Worm (Caenorhabditis elegans) whole organism, late embryonic: ENCODE data around the gene M117.1.

Experiments used
- ceh-14 ChIP-seq: sonication (generic microtip); optimal IDR thresholded peaks from 2 replicates; lab custom pipeline; 2016; ENCODE audit warnings: missing genotype, missing genetic modification characterization, missing compliant biosample characterization
- ceh-34 ChIP-seq: sonication (generic microtip); optimal IDR thresholded peaks from 2 replicates; lab custom pipeline; 2016; ENCODE audit warnings: mild to moderate bottlenecking, missing genetic modification characterization, missing compliant biosample characterization
- ceh-9 ChIP-seq: sonication (generic microtip); optimal IDR thresholded peaks from 2 replicates; lab custom pipeline; 2016; ENCODE audit warnings: mild to moderate bottlenecking, missing genetic modification characterization, inconsistent platforms, missing compliant biosample characterization
- fkh-10 ChIP-seq: fragments of 150-350 bp; optimal IDR thresholded peaks from 2 replicates; lab custom pipeline; 2014; ENCODE audit warnings: missing biosample characterization, missing genetic modification reagents, missing genetic modification characterization
- npax-4 ChIP-seq: sonication (generic microtip); optimal IDR thresholded peaks from 2 replicates; lab custom pipeline; 2016; ENCODE audit warnings: missing genetic modification characterization, missing compliant biosample characterization

- no peak for TF ChIP-seq ceh-14 (tag; lab: Kevin White, UChicago)
- TF ChIP-seq fkh-10 (GFP tag; lab: Kevin White, UChicago): no peak
- no peak for TF ChIP-seq ceh-34 (tag; lab: Kevin White, UChicago)
- no peak for TF ChIP-seq npax-4
- no peak for TF ChIP-seq ceh-9
These were observed 8.4 kb downstream of the M117.1 start for ce11 chrIV:11822454-11822853.
